Fruit fly (Drosophila melanogaster): Measurements from ENCODE around the gene crb.

crb gene

DNA sequence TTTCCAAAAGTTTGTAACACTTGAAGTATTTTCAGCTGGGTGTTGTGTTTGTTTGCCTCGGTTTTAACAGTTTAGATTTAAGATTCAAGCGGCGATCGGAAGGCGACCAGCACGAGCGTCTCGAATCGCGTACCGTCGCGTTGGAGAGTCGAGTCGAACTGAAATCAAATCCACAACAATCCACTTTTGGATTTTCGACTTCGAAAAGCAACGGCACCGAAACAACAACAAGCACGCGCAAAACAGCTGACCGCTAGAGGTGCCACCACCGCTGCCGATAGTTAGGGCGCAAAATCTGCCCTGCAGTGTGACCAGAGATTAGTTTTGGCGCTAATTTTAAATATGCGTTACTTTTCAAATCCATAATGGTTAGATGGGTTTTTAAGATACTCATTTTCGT lies 23.8 kb upstream of the crb start, which contains the start of gene jar (continued):
- TF ChIP-seq crc (GFP tag; optimal IDR thresholded peaks at IDR 0.05) = no peak
- no peak for TF ChIP-seq ftz-f1 (GFP tag; optimal IDR thresholded peaks at IDR 0.05)
- TF ChIP-seq CG2678 (tag; optimal IDR thresholded peaks at IDR 0.05) = peak; percentile 34
- TF ChIP-seq CG12071 (GFP tag; optimal IDR thresholded peaks at IDR 0.05) = peak; percentile 71
- TF ChIP-seq mirr (GFP tag; optimal IDR thresholded peaks at IDR 0.05) = peak; percentile 69
- peak; percentile 35 for TF ChIP-seq CG10979 (tag; optimal IDR thresholded peaks at IDR 0.05)
- no peak for TF ChIP-seq Mes4 (GFP tag; optimal IDR thresholded peaks at IDR 0.05)
- no peak for TF ChIP-seq Camta (GFP tag; optimal IDR thresholded peaks at IDR 0.05)
- TF ChIP-seq tin (GFP tag; optimal IDR thresholded peaks at IDR 0.05) = no peak
- TF ChIP-seq nerfin-2 (GFP tag; IDR thresholded peaks at IDR 0.05; ENCODE audit: partially characterized antibody) = peak; percentile 54; the same call in 1 of the 2 replicates
- TF ChIP-seq CG34224 (GFP tag; IDR thresholded peaks at IDR 0.05; ENCODE audit: partially characterized antibody) = peak; percentile 93
- TF ChIP-seq CG15073 (GFP tag; optimal IDR thresholded peaks at IDR 0.05) = no peak
- peak; percentile 40; the same call in 1 of the 2 replicates for TF ChIP-seq CG8765 (GFP tag; IDR thresholded peaks at IDR 0.05)
- no peak for TF ChIP-seq CG18011 (GFP tag; optimal IDR thresholded peaks at IDR 0.05)
- TF ChIP-seq CG3847 (GFP tag; IDR thresholded peaks at IDR 0.05) = peak; percentile 65
- TF ChIP-seq CG7786 (GFP tag; optimal IDR thresholded peaks at IDR 0.05) = no peak
- TF ChIP-seq CG7556 (GFP tag; optimal IDR thresholded peaks at IDR 0.05) = no peak
- peak; percentile 63 for TF ChIP-seq Rfx (GFP tag; IDR thresholded peaks at IDR 0.05)
- no peak for TF ChIP-seq Xbp1 (GFP tag; optimal IDR thresholded peaks at IDR 0.05)
- TF ChIP-seq PHDP (tag; optimal IDR thresholded peaks at IDR 0.05) = peak; percentile 46
- peak; percentile 79; the same call in 2 of the 3 replicates for TF ChIP-seq CG34422 (GFP tag; IDR thresholded peaks at IDR 0.05)
- TF ChIP-seq CG12659 (GFP tag; optimal IDR thresholded peaks at IDR 0.05) = peak; percentile 66
- peak; percentile 22 for TF ChIP-seq exex (tag; optimal IDR thresholded peaks at IDR 0.05)
- TF ChIP-seq CG9797 (GFP tag; optimal IDR thresholded peaks at IDR 0.05) = peak; percentile 99
- TF ChIP-seq ken (GFP tag; IDR thresholded peaks at IDR 0.05) = no peak
- TF ChIP-seq bigmax (GFP tag; optimal IDR thresholded peaks at IDR 0.05) = peak; percentile 50

DNA sequence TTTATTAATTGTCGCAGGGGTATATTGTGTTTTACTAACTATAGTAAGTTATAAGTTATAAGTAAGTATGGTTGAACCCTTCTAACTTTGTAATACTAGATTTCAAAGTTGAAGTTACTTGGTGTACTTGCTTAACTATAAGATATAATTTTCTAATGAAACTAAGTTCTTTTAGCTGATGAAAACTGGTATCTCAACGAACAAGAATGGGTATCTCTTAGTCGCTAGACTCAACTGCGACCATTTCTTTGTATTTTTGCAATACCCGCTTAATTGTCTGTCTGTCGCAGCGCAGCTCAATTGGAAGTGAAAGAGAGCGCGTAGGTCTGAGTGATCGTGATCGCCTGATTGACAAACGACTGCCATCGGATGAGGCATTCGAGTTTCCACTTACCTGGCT lies 22.6 kb upstream of the crb start:
- no peak for TF ChIP-seq lmd (GFP tag; IDR thresholded peaks at IDR 0.05)
- TF ChIP-seq gem (tag; optimal IDR thresholded peaks at IDR 0.05) = peak; percentile 15
- TF ChIP-seq CG3995 (GFP tag; optimal IDR thresholded peaks at IDR 0.05) = no peak
- TF ChIP-seq row (GFP tag; IDR thresholded peaks at IDR 0.05) = no peak
- 0 out of 3 replicates have a peak, but pooled peaks have one; percentile 43 for TF ChIP-seq mld (GFP tag; IDR thresholded peaks at IDR 0.05; ENCODE audit: partially characterized antibody)
- TF ChIP-seq D19B (GFP tag; optimal IDR thresholded peaks at IDR 0.05) = peak; percentile 67
- TF ChIP-seq en (GFP tag; optimal IDR thresholded peaks at IDR 0.05) = no peak
- peak; percentile 17 for TF ChIP-seq zen (tag; optimal IDR thresholded peaks at IDR 0.05)
- no peak for TF ChIP-seq sna (GFP tag; IDR thresholded peaks at IDR 0.05; ENCODE audit: partially characterized antibody)
- no peak for TF ChIP-seq GATAe (GFP tag; conservative IDR thresholded peaks at IDR 0.05)
- TF ChIP-seq Elba2 (GFP tag; optimal IDR thresholded peaks at IDR 0.05) = peak; percentile 48

DNA sequence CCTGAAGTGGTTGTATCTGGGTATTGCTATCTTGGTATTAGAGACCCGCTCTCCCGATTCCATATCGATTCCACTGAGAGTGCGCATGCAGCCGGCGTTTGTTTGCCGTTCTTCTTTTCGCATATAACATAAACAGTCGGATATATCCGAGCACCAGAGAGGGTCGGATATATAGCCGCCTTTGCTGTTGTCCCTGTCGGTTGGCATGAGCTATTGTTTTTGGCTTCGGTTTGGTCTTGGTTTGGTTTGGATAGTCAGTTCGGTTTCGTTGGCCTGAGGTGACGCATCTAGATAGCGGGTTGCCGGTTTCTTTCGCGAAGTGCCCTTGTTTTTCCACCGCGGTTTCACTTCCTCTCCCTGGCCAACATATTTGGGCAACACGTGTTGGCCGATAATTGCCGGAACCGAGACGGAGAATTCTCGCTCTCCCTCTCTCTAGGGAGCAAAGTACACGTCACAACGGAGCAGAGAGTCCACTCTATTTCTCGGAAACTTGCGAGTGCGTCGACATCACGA lies 22.0 kb upstream of the crb start, which contains the start of gene Orct2:
Orct2 (plus strand) TSS at position 255 of the 516 bp plus-strand sequence.
- peak; percentile 60 for TF ChIP-seq Nf-YC (tag; optimal IDR thresholded peaks at IDR 0.05)
- TF ChIP-seq twi (tag; optimal IDR thresholded peaks at IDR 0.05) = peak; percentile 62
- TF ChIP-seq ewg (GFP tag; optimal IDR thresholded peaks at IDR 0.05) = peak; percentile 84
- peak; percentile 1 for TF ChIP-seq CG12659 (GFP tag; optimal IDR thresholded peaks at IDR 0.05)
- TF ChIP-seq YL-1 (GFP tag; optimal IDR thresholded peaks at IDR 0.05) = peak; percentile 4
- TF ChIP-seq CG2712 (tag; optimal IDR thresholded peaks at IDR 0.05) = peak; percentile 4
- TF ChIP-seq CG9437 (GFP tag; optimal IDR thresholded peaks at IDR 0.05) = no peak
- no peak for TF ChIP-seq sob (GFP tag; IDR thresholded peaks at IDR 0.05)
- no peak for TF ChIP-seq CG15479 (GFP tag; optimal IDR thresholded peaks at IDR 0.05)
- no peak for TF ChIP-seq CG13775 (GFP tag; optimal IDR thresholded peaks at IDR 0.05)
- TF ChIP-seq Dll (GFP tag; IDR thresholded peaks at IDR 0.05; ENCODE audit: partially characterized antibody) = peak; percentile 22; the same call in 2 of the 4 replicates
- no peak for TF ChIP-seq dati (GFP tag; IDR thresholded peaks at IDR 0.05)
- peak; percentile 15; the same call in 1 of the 2 replicates for TF ChIP-seq amos (GFP tag; IDR thresholded peaks at IDR 0.05; ENCODE audit: partially characterized antibody)

All from whole organism, embryonic.